Fruit fly (Drosophila melanogaster) whole organism, prepupa: ENCODE results near the gene Fie.

Source experiments
- Blimp-1 ChIP-seq: fragments of 200-800 bp; sonication (Bioruptor generic); optimal IDR thresholded peaks from 3 replicates; lab custom pipeline; 2017; ENCODE audit warnings: missing biosample characterization, missing genetic modification characterization, mild to moderate bottlenecking, moderate library complexity, missing genetic modification reagents
- CG10669 ChIP-seq: fragments of 200-800 bp; sonication (Bioruptor generic); optimal IDR thresholded peaks from 3 replicates; lab custom pipeline; 2018; ENCODE audit warnings: missing biosample characterization, mild to moderate bottlenecking, missing genetic modification characterization, moderate library complexity
- CG11294 ChIP-seq: fragments of 200-800 bp; sonication (Bioruptor generic); IDR thresholded peaks from 2 replicates; pipeline ENCODE4 v1.3.6; 2022; ENCODE audit warnings: missing biosample characterization, missing genetic modification characterization
- CG11902 ChIP-seq: fragments of 200-800 bp; sonication (Bioruptor generic); optimal IDR thresholded peaks from 3 replicates; lab custom pipeline; 2016; ENCODE audit warnings: missing biosample characterization, missing genetic modification characterization
- CG16779 ChIP-seq: fragments of 200-800 bp; sonication (Bioruptor generic); optimal IDR thresholded peaks from 3 replicates; lab custom pipeline; 2017; ENCODE audit warnings: missing biosample characterization, mild to moderate bottlenecking, missing genetic modification characterization
- CG3032 ChIP-seq: fragments of 200-800 bp; optimal IDR thresholded peaks from 2 replicates; lab custom pipeline; 2019; ENCODE audit warnings: missing biosample characterization, mild to moderate bottlenecking, missing genetic modification characterization, moderate library complexity
- CG31627 ChIP-seq: fragments of 200-800 bp; sonication (Bioruptor generic); optimal IDR thresholded peaks from 3 replicates; lab custom pipeline; 2016; ENCODE audit warnings: missing biosample characterization, missing genetic modification characterization
- CG32006 ChIP-seq: fragments of 200-800 bp; sonication (Bioruptor generic); optimal IDR thresholded peaks from 3 replicates; lab custom pipeline; 2017; ENCODE audit warnings: missing biosample characterization, mild to moderate bottlenecking, missing genetic modification characterization
- CG6276 ChIP-seq: fragments of 200-800 bp; sonication (Bioruptor generic); optimal IDR thresholded peaks from 2 replicates; lab custom pipeline; 2017; ENCODE audit warnings: missing biosample characterization, mild to moderate bottlenecking, missing genetic modification characterization
- CG6792 ChIP-seq: fragments of 200-800 bp; sonication (Bioruptor generic); optimal IDR thresholded peaks from 3 replicates; lab custom pipeline; 2016; ENCODE audit warnings: missing biosample characterization, missing genetic modification characterization
- CG6808 ChIP-seq: fragments of 200-800 bp; sonication (Bioruptor generic); optimal IDR thresholded peaks from 3 replicates; lab custom pipeline; 2017; ENCODE audit warnings: missing biosample characterization, missing genetic modification characterization, mild to moderate bottlenecking, moderate library complexity, missing genetic modification reagents
- CG6854 ChIP-seq: fragments of 200-800 bp; sonication (Bioruptor generic); optimal IDR thresholded peaks from 2 replicates; lab custom pipeline; 2017; ENCODE audit warnings: missing biosample characterization, mild to moderate bottlenecking, missing genetic modification characterization
- CG7368 ChIP-seq: fragments of 200-800 bp; sonication (Bioruptor generic); optimal IDR thresholded peaks from 3 replicates; lab custom pipeline; 2016; ENCODE audit warnings: missing biosample characterization, missing genetic modification characterization
- CG8119 ChIP-seq: fragments of 200-800 bp; sonication (Bioruptor generic); IDR thresholded peaks from 3 replicates; pipeline ENCODE4 v1.3.6; 2022; ENCODE audit warnings: missing biosample characterization, missing genetic modification characterization
- CG8632 ChIP-seq: fragments of 200-800 bp; sonication (Bioruptor generic); optimal IDR thresholded peaks from 3 replicates; lab custom pipeline; 2016; ENCODE audit warnings: missing biosample characterization, missing genetic modification characterization
- CG9139 ChIP-seq: fragments of 200-800 bp; sonication (Bioruptor generic); optimal IDR thresholded peaks from 3 replicates; lab custom pipeline; 2017; ENCODE audit warnings: missing biosample characterization, mild to moderate bottlenecking, missing genetic modification characterization
- Eip75B ChIP-seq: fragments of 200-800 bp; sonication (Bioruptor generic); optimal IDR thresholded peaks from 3 replicates; lab custom pipeline; 2016; ENCODE audit warnings: missing biosample characterization, missing genetic modification characterization
- Eip78C ChIP-seq: fragments of 200-800 bp; sonication (Bioruptor generic); peaks from one replicate; lab custom pipeline; 2016; ENCODE audit warnings: missing biosample characterization, missing genetic modification characterization
- Eip93F ChIP-seq: fragments of 200-800 bp; sonication (Bioruptor generic); optimal IDR thresholded peaks from 2 replicates; lab custom pipeline; 2016; ENCODE audit warnings: missing biosample characterization, mild to moderate bottlenecking, missing genetic modification characterization
- Ets21C ChIP-seq: fragments of 200-800 bp; sonication (Bioruptor generic); optimal IDR thresholded peaks from 3 replicates; lab custom pipeline; 2016; ENCODE audit warnings: missing biosample characterization, missing genetic modification characterization
- Gug ChIP-seq: fragments of 200-800 bp; sonication (Bioruptor generic); IDR thresholded peaks from 2 replicates; pipeline ENCODE4 v1.3.6; 2022; ENCODE audit warnings: missing biosample characterization, missing genetic modification characterization
- Hr4 ChIP-seq: fragments of 200-800 bp; sonication (Bioruptor generic); optimal IDR thresholded peaks from 3 replicates; lab custom pipeline; 2016; ENCODE audit warnings: missing biosample characterization, missing genetic modification characterization
- Met ChIP-seq: fragments of 200-800 bp; sonication (Bioruptor generic); optimal IDR thresholded peaks from 3 replicates; lab custom pipeline; 2016; ENCODE audit warnings: missing biosample characterization, missing genetic modification characterization
- acj6 ChIP-seq: fragments of 200-800 bp; sonication (Bioruptor generic); optimal IDR thresholded peaks from 3 replicates; lab custom pipeline; 2016; ENCODE audit warnings: missing biosample characterization, missing genetic modification characterization
- cyc ChIP-seq: fragments of 200-800 bp; sonication (Bioruptor generic); optimal IDR thresholded peaks from 3 replicates; lab custom pipeline; 2016; ENCODE audit warnings: missing biosample characterization, missing genetic modification characterization
- dac ChIP-seq: fragments of 200-800 bp; sonication (Bioruptor generic); optimal IDR thresholded peaks from 2 replicates; lab custom pipeline; 2017; ENCODE audit warnings: missing biosample characterization, mild to moderate bottlenecking, missing genetic modification characterization
- dsx ChIP-seq: fragments of 200-800 bp; optimal IDR thresholded peaks from 3 replicates; lab custom pipeline; 2019; ENCODE audit warnings: missing biosample characterization, mild to moderate bottlenecking, missing genetic modification characterization, moderate library complexity; ENCODE audit not compliant: poor library complexity, severe bottlenecking
- eg ChIP-seq: fragments of 200-800 bp; sonication (Bioruptor generic); IDR thresholded peaks from 3 replicates; pipeline ENCODE4 v1.3.6; 2022; ENCODE audit warnings: missing biosample characterization, missing genetic modification characterization
- fd59A ChIP-seq: fragments of 200-800 bp; sonication (Bioruptor generic); optimal IDR thresholded peaks from 2 replicates; lab custom pipeline; 2017; ENCODE audit warnings: missing biosample characterization, mild to moderate bottlenecking, missing genetic modification characterization, missing genetic modification reagents
- fd85E ChIP-seq: fragments of 200-800 bp; sonication (Bioruptor generic); optimal IDR thresholded peaks from 3 replicates; lab custom pipeline; 2016; ENCODE audit warnings: missing biosample characterization, missing genetic modification characterization
- fkh ChIP-seq: fragments of 200-800 bp; sonication (Bioruptor generic); optimal IDR thresholded peaks from 3 replicates; lab custom pipeline; 2017; ENCODE audit warnings: missing biosample characterization, mild to moderate bottlenecking, missing genetic modification characterization, moderate library complexity
- net ChIP-seq: fragments of 200-800 bp; sonication (Bioruptor generic); optimal IDR thresholded peaks from 3 replicates; lab custom pipeline; 2016; ENCODE audit warnings: missing biosample characterization, missing genetic modification characterization
- pdm3 ChIP-seq: fragments of 200-800 bp; sonication (Bioruptor generic); optimal IDR thresholded peaks from 3 replicates; lab custom pipeline; 2016; ENCODE audit warnings: missing biosample characterization, missing genetic modification characterization
- ss ChIP-seq, 2 experiments: fragments of 200-800 bp; sonication (Bioruptor generic); optimal IDR thresholded peaks; 2 replicates in 1 of 2; 3 replicates in 1 of 2; lab custom pipeline; 2017 to 2018; ENCODE audit warnings: mild to moderate bottlenecking in 2 of 2, missing biosample characterization in 2 of 2, missing genetic modification characterization in 2 of 2, moderate library complexity in 1 of 2
- svp ChIP-seq: fragments of 200-800 bp; sonication (Bioruptor generic); peaks from one replicate; lab custom pipeline; 2016; ENCODE audit warnings: missing biosample characterization, missing genetic modification characterization
- topi ChIP-seq: fragments of 200-800 bp; sonication (Bioruptor generic); optimal IDR thresholded peaks from 3 replicates; lab custom pipeline; 2016; ENCODE audit warnings: missing biosample characterization, missing genetic modification characterization

Gene Fie

dm6 chr3L:3935567-3936207 lies 43.3 kb downstream of the Fie start, which contains the start of gene Eip63F-1 (continued):
- TF ChIP-seq Gug (GFP tag; lab: Robert Waterston, UW), result peak; percentile 44; the same call in 1 of the 2 replicates
- peak; percentile 69 for TF ChIP-seq CG32006 (GFP tag; lab: Kevin White, UChicago)
- no peak for TF ChIP-seq fd59A (GFP tag; lab: Kevin White, UChicago)
- peak; percentile 4 for TF ChIP-seq cyc (GFP tag; lab: Kevin White, UChicago)
- TF ChIP-seq acj6 (GFP tag; lab: Kevin White, UChicago), result no peak
- no peak for TF ChIP-seq CG6792 (GFP tag; lab: Kevin White, UChicago)
- TF ChIP-seq CG31627 (GFP tag; lab: Kevin White, UChicago), result peak; percentile 12
- TF ChIP-seq fkh, result no peak
- TF ChIP-seq topi (GFP tag; lab: Kevin White, UChicago), result no peak
- no peak for TF ChIP-seq Eip93F (GFP tag; lab: Kevin White, UChicago)
- TF ChIP-seq dac (GFP tag; lab: Kevin White, UChicago), result no peak
- TF ChIP-seq CG8119 (GFP tag; lab: Robert Waterston, UW), result peak; percentile 50
- no peak for TF ChIP-seq CG10669
- no peak for TF ChIP-seq CG9139 (GFP tag; lab: Kevin White, UChicago)
- no peak for TF ChIP-seq ss (GFP tag; optimal IDR thresholded peaks at IDR 0.05; lab: Kevin White, UChicago)
- TF ChIP-seq dsx (GFP tag; lab: Kevin White, UChicago), result no peak
- TF ChIP-seq Eip75B (GFP tag; lab: Kevin White, UChicago), result no peak
- TF ChIP-seq Blimp-1 (GFP tag; lab: Kevin White, UChicago), result no peak
- no peak for TF ChIP-seq CG7368 (GFP tag; lab: Kevin White, UChicago)
- TF ChIP-seq CG8632 (GFP tag; lab: Kevin White, UChicago), result no peak
- peak; percentile 19 for TF ChIP-seq Met (GFP tag; lab: Kevin White, UChicago)
- TF ChIP-seq Hr4, result peak; percentile 66
- no peak for TF ChIP-seq CG3032 (tag; lab: Kevin White, UChicago)
- no peak for TF ChIP-seq Ets21C (GFP tag; lab: Kevin White, UChicago)
- TF ChIP-seq fd85E, result no peak
- no peak for TF ChIP-seq CG6854 (GFP tag; lab: Kevin White, UChicago)
- peak; percentile 36 for TF ChIP-seq net (GFP tag; lab: Kevin White, UChicago)
- 0 out of 3 replicates have a peak, but pooled peaks have one; percentile 34 for TF ChIP-seq eg (GFP tag; lab: Robert Waterston, UW)
- TF ChIP-seq pdm3 (GFP tag; lab: Kevin White, UChicago), result peak; percentile 20
- TF ChIP-seq CG11294 (GFP tag; lab: Robert Waterston, UW), result no peak
- TF ChIP-seq CG6276 (GFP tag; lab: Kevin White, UChicago), result peak; percentile 51
- TF ChIP-seq CG6808 (GFP tag; lab: Kevin White, UChicago), result no peak
- TF ChIP-seq, all 60 proteins: peak for 22

dm6 chr3L:3937806-3938205 lies 45.4 kb downstream of the Fie start, which contains the start of gene CG10866:
TSS of gene CG10866 (minus strand) at chr3L:3937992.
- no peak for TF ChIP-seq CG11902 (GFP tag; lab: Kevin White, UChicago)
- no peak for TF ChIP-seq fd85E
- TF ChIP-seq CG32006 (GFP tag; lab: Kevin White, UChicago), result no peak
- TF ChIP-seq Hr4, result no peak
- TF ChIP-seq Eip78C (GFP tag; lab: Kevin White, UChicago), result peak; percentile 36
- TF ChIP-seq svp, result peak; percentile 34
- TF ChIP-seq CG10669, result no peak
- TF ChIP-seq fkh, result peak; percentile 82
- TF ChIP-seq CG6808 (GFP tag; lab: Kevin White, UChicago), result no peak
- no peak for TF ChIP-seq CG16779
- TF ChIP-seq, all 60 proteins: peak for 3
